Worm (Caenorhabditis elegans): ENCODE measurements around the gene ben-1.

- TF ChIP-seq flt-1 (GFP tag; IDR thresholded peaks at IDR 0.05): peak; percentile 19; the same call in 1 of the 2 replicates
- no peak for TF ChIP-seq ztf-23 (GFP tag; IDR thresholded peaks at IDR 0.05)
- no peak for TF ChIP-seq ref-1 (GFP tag; conservative IDR thresholded peaks at IDR 0.05)
These were observed 1.6 kb upstream of the ben-1 start for ce11 chrIII:3543071-3543470.

All from whole organism, midembryonic.